Worm (Caenorhabditis elegans): Measurements from ENCODE around the gene Y38H6C.18.

DNA sequence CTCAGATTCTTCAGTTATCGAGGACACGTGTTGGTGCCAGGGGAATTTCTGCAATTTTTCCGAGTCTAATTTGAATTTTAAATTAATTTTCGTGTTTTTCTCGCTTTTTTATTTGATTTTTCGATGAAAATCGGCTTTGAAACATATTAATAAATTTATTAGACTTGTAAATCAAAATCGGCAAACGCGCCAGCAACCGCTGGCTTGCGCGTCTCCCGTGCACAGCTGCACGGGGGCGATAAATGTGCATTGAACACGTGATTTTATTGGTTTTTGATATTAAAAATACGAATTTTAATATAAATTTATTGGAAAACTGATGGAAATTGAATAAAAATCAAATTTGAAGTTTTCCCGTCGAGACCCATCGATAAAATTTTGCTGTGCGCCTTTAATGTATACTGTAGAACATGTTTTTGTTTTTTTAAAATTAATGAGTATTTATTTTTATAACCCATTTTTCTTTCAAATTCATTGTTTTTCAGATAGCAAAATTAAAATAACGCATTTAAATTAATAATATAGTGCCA lies 33.6 kb upstream of the Y38H6C.18 start, which contains the start of gene F26F2.7:
- TF ChIP-seq lir-3 (tag; optimal IDR thresholded peaks at IDR 0.05; ENCODE audit: poor library complexity): no peak
- peak; percentile 29 for TF ChIP-seq aha-1 (tag; optimal IDR thresholded peaks at IDR 0.05)
- peak; percentile 76 to 84 for TF ChIP-seq lin-35 (GFP tag; optimal IDR thresholded peaks at IDR 0.05)
- TF ChIP-seq C16A3.4 (tag; optimal IDR thresholded peaks at IDR 0.05): peak; percentile 82
- TF ChIP-seq dpl-1 (GFP tag; optimal IDR thresholded peaks at IDR 0.05): peak; percentile 65 to 81 (median 79)
- TF ChIP-seq jun-1 (tag; optimal IDR thresholded peaks at IDR 0.05): peak; percentile 40
- peak; percentile 80 for TF ChIP-seq lin-13 (GFP tag; optimal IDR thresholded peaks at IDR 0.05)
- TF ChIP-seq lin-39 (tag; optimal IDR thresholded peaks at IDR 0.05): peak; percentile 80
- no peak for TF ChIP-seq ama-1 (optimal IDR thresholded peaks at IDR 0.05)
- TF ChIP-seq ztf-11 (tag; optimal IDR thresholded peaks at IDR 0.05): peak in 1 of 2 experiments; percentile 67

Measured in whole organism, L1 larva.